Worm (Caenorhabditis elegans) whole organism, mixed stage, embryonic: Measurements from ENCODE around the gene tra-4.

Experiments used
- M03D4.4 ChIP-seq: sonication (generic microtip); optimal IDR thresholded peaks from 2 replicates; lab custom pipeline; 2017; ENCODE audit warnings: mild to moderate bottlenecking, missing genetic modification characterization, missing compliant biosample characterization
- ham-2 ChIP-seq: fragments of 200-800 bp; sonication (Bioruptor generic); optimal IDR thresholded peaks from 2 replicates; lab custom pipeline; 2018; ENCODE audit warnings: mild to moderate bottlenecking, missing genetic modification characterization, missing compliant biosample characterization
- lsy-2 ChIP-seq: fragments of 150-350 bp; optimal IDR thresholded peaks from 2 replicates; lab custom pipeline; 2014; ENCODE audit warnings: missing biosample characterization, missing genetic modification characterization
- nhr-76 ChIP-seq: sonication (generic microtip); optimal IDR thresholded peaks from 2 replicates; lab custom pipeline; 2017; ENCODE audit warnings: missing biosample characterization, missing genetic modification characterization
- pha-4 ChIP-seq: fragments of 150-350 bp; optimal IDR thresholded peaks from 2 replicates; lab custom pipeline; 2018; ENCODE audit warnings: missing biosample characterization, missing genetic modification reagents, missing genetic modification characterization
- snpc-4 ChIP-seq: fragments of 150-350 bp; optimal IDR thresholded peaks from 2 replicates; lab custom pipeline; 2014; ENCODE audit warnings: missing biosample characterization, missing genetic modification characterization
- zip-8 ChIP-seq: fragments of 150-350 bp; optimal IDR thresholded peaks from 2 replicates; lab custom pipeline; 2014; ENCODE audit warnings: missing biosample characterization, missing genetic modification characterization

DNA sequence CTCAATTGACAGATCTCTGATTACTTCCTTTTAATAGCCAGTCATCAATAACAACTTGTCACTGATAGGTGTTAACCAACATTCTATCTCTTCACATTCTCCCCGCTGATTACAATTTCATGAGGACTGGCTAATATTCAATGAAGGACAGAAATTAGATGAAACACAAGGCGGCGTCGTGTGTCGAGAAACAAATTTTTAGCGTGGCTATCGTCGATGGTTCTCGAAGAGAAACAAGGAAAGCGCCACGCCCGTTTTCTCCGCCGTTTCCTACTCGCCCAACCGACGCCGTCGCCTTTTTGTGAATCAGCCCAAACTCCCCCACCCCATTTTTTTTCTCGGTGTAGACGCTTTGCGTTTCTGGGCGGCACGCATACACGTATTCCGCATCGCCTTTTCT is 6.5 kb upstream of the tra-4 start, which contains the start of gene F53B3.6:
- TF ChIP-seq lsy-2 (tag; lab: Kevin White, UChicago) (no peak), ham-2 (GFP tag; lab: Kevin White, UChicago) (no peak), nhr-76 (tag; lab: Kevin White, UChicago) (no peak), snpc-4 (tag; lab: Kevin White, UChicago) (no peak), zip-8 (tag; lab: Kevin White, UChicago) (no peak), M03D4.4 (tag; lab: Kevin White, UChicago) (no peak), pha-4 (tag; lab: Kevin White, UChicago) (no peak)
